Worm (Caenorhabditis elegans) whole organism, L4 larva: Measurements from ENCODE around the gene pde-2.

Source experiments
- D1046.2 ChIP-seq: fragments of 200-800 bp; sonication (Bioruptor generic); IDR thresholded peaks from 2 replicates; pipeline ENCODE4 v1.3.6; 2022; ENCODE audit warnings: missing genetic modification characterization, missing compliant biosample characterization
- F10B5.3 ChIP-seq: sonication (generic microtip); optimal IDR thresholded peaks from 2 replicates; lab custom pipeline; 2016; ENCODE audit warnings: mild to moderate bottlenecking, missing genetic modification characterization, missing compliant biosample characterization
- T26A8.4 ChIP-seq: fragments of 200-800 bp; sonication (Bioruptor generic); IDR thresholded peaks from 2 replicates; pipeline ENCODE4 v1.3.6; 2022; ENCODE audit warnings: missing genetic modification characterization, missing compliant biosample characterization
- aly-2 ChIP-seq: sonication (generic microtip); optimal IDR thresholded peaks from 2 replicates; lab custom pipeline; 2018; ENCODE audit warnings: missing biosample characterization, missing genetic modification characterization
- duxl-1 ChIP-seq: sonication (generic microtip); optimal IDR thresholded peaks from 2 replicates; lab custom pipeline; 2016; ENCODE audit warnings: mild to moderate bottlenecking, missing genetic modification characterization, moderate library complexity, missing compliant biosample characterization; ENCODE audit not compliant: poor library complexity
- egl-27 ChIP-seq: sonication (generic microtip); optimal IDR thresholded peaks from 3 replicates; lab custom pipeline; 2017; ENCODE audit warnings: missing biosample characterization, missing genetic modification reagents, missing genetic modification characterization
- jun-1 ChIP-seq: fragments of 150-350 bp; optimal IDR thresholded peaks from 2 replicates; lab custom pipeline; 2014; ENCODE audit warnings: missing biosample characterization, missing genetic modification reagents, missing genetic modification characterization
- lin-39 ChIP-seq: fragments of 150-350 bp; optimal IDR thresholded peaks from 2 replicates; lab custom pipeline; 2014; ENCODE audit warnings: missing biosample characterization, missing genetic modification reagents, missing genetic modification characterization
- php-3 ChIP-seq: fragments of 200-800 bp; sonication (Bioruptor generic); IDR thresholded peaks from 2 replicates; pipeline ENCODE4 v1.3.6; 2022; ENCODE audit warnings: missing genetic modification reagents, missing genetic modification characterization, missing compliant biosample characterization
- skn-1 ChIP-seq: fragments of 150-350 bp; optimal IDR thresholded peaks from 2 replicates; lab custom pipeline; 2014; ENCODE audit warnings: missing biosample characterization, missing genetic modification characterization
- zag-1 ChIP-seq: fragments of 150-350 bp; optimal IDR thresholded peaks from 2 replicates; lab custom pipeline; 2014; ENCODE audit warnings: missing biosample characterization, missing genetic modification characterization

ce11 chrIII:9001899-9002298, 20.2 kb upstream of the pde-2 start, which contains the start of gene rpn-6.2:
- TF ChIP-seq zag-1 (no peak), jun-1 (tag; lab: Kevin White, UChicago) (no peak), duxl-1 (tag; lab: Kevin White, UChicago) (no peak), skn-1 (tag; lab: Kevin White, UChicago) (no peak), aly-2 (tag; lab: Kevin White, UChicago) (no peak), php-3 (GFP tag; lab: Robert Waterston, UW) (no peak), D1046.2 (GFP tag; lab: Robert Waterston, UW) (no peak), egl-27 (tag; lab: Kevin White, UChicago) (no peak), lin-39 (tag; lab: Kevin White, UChicago) (no peak), T26A8.4 (GFP tag; lab: Robert Waterston, UW) (no peak), F10B5.3 (tag; lab: Kevin White, UChicago) (no peak)
